Worm (Caenorhabditis elegans) whole organism, young adult: ENCODE data around the gene C34F6.7.
A peak's percentile ranks its signal among the peaks of the same experiment; 100 is the strongest.

ENCODE experiments used
- C06A6.2 ChIP-seq: fragments of 200-800 bp; sonication (Bioruptor generic); conservative IDR thresholded peaks from 2 replicates; pipeline ENCODE4 v1.3.6; 2022; ENCODE audit warnings: missing genetic modification characterization, missing compliant biosample characterization
- F57A8.1 ChIP-seq: fragments of 200-800 bp; sonication (Bioruptor generic); optimal IDR thresholded peaks from 2 replicates; lab custom pipeline; 2018; ENCODE audit warnings: mild to moderate bottlenecking, missing genetic modification characterization, moderate library complexity, missing compliant biosample characterization
- T07F8.4 ChIP-seq: sonication (generic microtip); optimal IDR thresholded peaks from 2 replicates; lab custom pipeline; 2016; ENCODE audit warnings: mild to moderate bottlenecking, missing genetic modification characterization, moderate library complexity, missing compliant biosample characterization
- T26A5.8 ChIP-seq: sonication (generic microtip); optimal IDR thresholded peaks from 2 replicates; lab custom pipeline; 2016; ENCODE audit warnings: missing genetic modification characterization, missing compliant biosample characterization
- Y56A3A.18 ChIP-seq: fragments of 200-800 bp; sonication (Bioruptor generic); IDR thresholded peaks from 2 replicates; pipeline ENCODE4 v1.3.6; 2022; ENCODE audit warnings: missing genetic modification reagents, missing genetic modification characterization, missing compliant biosample characterization
- Y79H2A.3 ChIP-seq: fragments of 200-800 bp; sonication (Bioruptor generic); conservative IDR thresholded peaks from 2 replicates; pipeline ENCODE4 v1.3.6; 2022; ENCODE audit warnings: missing genetic modification reagents, missing genetic modification characterization, missing compliant biosample characterization
- ZK185.1 ChIP-seq: sonication (generic microtip); optimal IDR thresholded peaks from 2 replicates; lab custom pipeline; 2016; ENCODE audit warnings: mild to moderate bottlenecking, missing genetic modification characterization, missing compliant biosample characterization; ENCODE audit not compliant: poor library complexity, severe bottlenecking
- ama-1 ChIP-seq, 3 experiments: fragments of 150-350 bp in 1 of 3; sonication (generic microtip) in 2 of 3; optimal IDR thresholded peaks; 2 replicates each; lab custom pipeline; 2014 to 2018; ENCODE audit warnings: missing biosample characterization in 2 of 3, missing genetic modification characterization in 2 of 3, missing genetic modification reagents in 2 of 3
- aptf-2 ChIP-seq: fragments of 200-800 bp; sonication (Bioruptor generic); conservative IDR thresholded peaks from 2 replicates; pipeline ENCODE4 v1.3.6; 2022; ENCODE audit warnings: missing genetic modification reagents, missing genetic modification characterization, missing compliant biosample characterization
- aptf-3 ChIP-seq: fragments of 200-800 bp; sonication (Bioruptor generic); IDR thresholded peaks from 2 replicates; pipeline ENCODE4 v1.3.6; 2022; ENCODE audit warnings: missing genetic modification characterization, missing compliant biosample characterization
- attf-6 ChIP-seq: fragments of 200-800 bp; sonication (Bioruptor generic); IDR thresholded peaks from 2 replicates; pipeline ENCODE4 v1.3.6; 2022; ENCODE audit warnings: missing genetic modification reagents, missing genetic modification characterization, missing compliant biosample characterization
- bed-1 ChIP-seq: fragments of 200-800 bp; sonication (Bioruptor generic); IDR thresholded peaks from 2 replicates; pipeline ENCODE4 v1.3.6; 2022; ENCODE audit warnings: missing genetic modification reagents, missing genetic modification characterization, missing compliant biosample characterization
- dpff-1 ChIP-seq: sonication (generic microtip); optimal IDR thresholded peaks from 2 replicates; lab custom pipeline; 2017; ENCODE audit warnings: mild to moderate bottlenecking, missing genetic modification characterization, missing compliant biosample characterization
- dpl-1 ChIP-seq: fragments of 150-350 bp; optimal IDR thresholded peaks from 2 replicates; lab custom pipeline; 2014; ENCODE audit warnings: missing biosample characterization, missing genetic modification reagents, missing genetic modification characterization
- efl-1 ChIP-seq: fragments of 150-350 bp; optimal IDR thresholded peaks from 2 replicates; lab custom pipeline; 2014; ENCODE audit warnings: missing biosample characterization, missing genetic modification reagents, missing genetic modification characterization
- egl-18 ChIP-seq: fragments of 200-800 bp; sonication (Bioruptor generic); IDR thresholded peaks from 2 replicates; pipeline ENCODE4 v1.3.6; 2022; ENCODE audit warnings: missing genetic modification reagents, missing genetic modification characterization, missing compliant biosample characterization
- hlh-12 ChIP-seq: sonication (generic microtip); optimal IDR thresholded peaks from 2 replicates; lab custom pipeline; 2016; ENCODE audit warnings: missing genetic modification characterization, missing compliant biosample characterization
- hlh-26 ChIP-seq: fragments of 200-800 bp; sonication (Bioruptor generic); conservative IDR thresholded peaks from 2 replicates; pipeline ENCODE4 v1.3.6; 2022; ENCODE audit warnings: missing genetic modification reagents, missing genetic modification characterization, missing compliant biosample characterization
- hmg-1.2 ChIP-seq: fragments of 200-800 bp; sonication (Bioruptor generic); IDR thresholded peaks from 2 replicates; pipeline ENCODE4 v1.3.6; 2022; ENCODE audit warnings: missing genetic modification reagents, missing genetic modification characterization, missing compliant biosample characterization
- hrde-1 ChIP-seq: sonication (generic microtip); optimal IDR thresholded peaks from 2 replicates; lab custom pipeline; 2016; ENCODE audit warnings: missing genetic modification characterization, mild to moderate bottlenecking, missing compliant biosample characterization, moderate library complexity, missing genotype, missing genetic modification reagents, borderline replicate concordance
- let-526 ChIP-seq: fragments of 200-800 bp; sonication (Bioruptor generic); IDR thresholded peaks from 2 replicates; pipeline ENCODE4 v1.3.6; 2022; ENCODE audit warnings: missing genetic modification reagents, missing genetic modification characterization, missing compliant biosample characterization
- let-607 ChIP-seq, 2 experiments: fragments of 200-800 bp in 1 of 2; sonication (Bioruptor generic) in 1 of 2; sonication (generic microtip) in 1 of 2; optimal IDR thresholded peaks; 2 replicates each; lab custom pipeline; 2016 to 2018; ENCODE audit warnings: mild to moderate bottlenecking in 2 of 2, missing compliant biosample characterization in 2 of 2, missing genetic modification characterization in 2 of 2, moderate library complexity in 2 of 2, missing genotype in 1 of 2
- lin-40 ChIP-seq: sonication (generic microtip); optimal IDR thresholded peaks from 2 replicates; lab custom pipeline; 2016; ENCODE audit warnings: missing genetic modification characterization, mild to moderate bottlenecking, missing compliant biosample characterization, missing genotype, missing genetic modification reagents
- lin-54 ChIP-seq: fragments of 200-800 bp; sonication (Bioruptor generic); optimal IDR thresholded peaks from 2 replicates; lab custom pipeline; 2018; ENCODE audit warnings: mild to moderate bottlenecking, missing genetic modification characterization, missing compliant biosample characterization
- lir-1 ChIP-seq: fragments of 200-800 bp; sonication (Bioruptor generic); conservative IDR thresholded peaks from 2 replicates; pipeline ENCODE4 v1.3.6; 2022; ENCODE audit warnings: missing genetic modification reagents, missing genetic modification characterization, missing compliant biosample characterization
- lsl-1 ChIP-seq: fragments of 200-800 bp; sonication (Bioruptor generic); optimal IDR thresholded peaks from 2 replicates; lab custom pipeline; 2018; ENCODE audit warnings: mild to moderate bottlenecking, missing genetic modification characterization, moderate library complexity, missing compliant biosample characterization
- madf-6 ChIP-seq: fragments of 200-800 bp; sonication (Bioruptor generic); IDR thresholded peaks from 2 replicates; pipeline ENCODE4 v1.3.6; 2022; ENCODE audit warnings: missing genetic modification reagents, missing genetic modification characterization, missing compliant biosample characterization
- nfya-1 ChIP-seq: sonication (generic microtip); optimal IDR thresholded peaks from 2 replicates; lab custom pipeline; 2017; ENCODE audit warnings: antibody characterized with exemption, missing compliant biosample characterization, missing genetic modification characterization, borderline replicate concordance; ENCODE audit not compliant: insufficient read depth
- nhr-179 ChIP-seq: sonication (generic microtip); optimal IDR thresholded peaks from 2 replicates; lab custom pipeline; 2016; ENCODE audit warnings: mild to moderate bottlenecking, missing genetic modification characterization, missing compliant biosample characterization
- nhr-90 ChIP-seq: sonication (generic microtip); optimal IDR thresholded peaks from 2 replicates; lab custom pipeline; 2016; ENCODE audit warnings: missing genotype, mild to moderate bottlenecking, missing genetic modification characterization, missing compliant biosample characterization
- pbrm-1 ChIP-seq: fragments of 200-800 bp; sonication (Bioruptor generic); IDR thresholded peaks from 2 replicates; pipeline ENCODE4 v1.3.6; 2022; ENCODE audit warnings: missing genetic modification reagents, missing genetic modification characterization, missing compliant biosample characterization
- pha-4 ChIP-seq: fragments of 150-350 bp; sonication (generic microtip); optimal IDR thresholded peaks from 2 replicates; lab custom pipeline; 2014; ENCODE audit warnings: missing biosample characterization, missing genetic modification reagents, missing genetic modification characterization
- rcor-1 ChIP-seq: fragments of 200-800 bp; sonication (Bioruptor generic); IDR thresholded peaks from 2 replicates; pipeline ENCODE4 v1.3.6; 2022; ENCODE audit warnings: missing genetic modification reagents, missing genetic modification characterization, missing compliant biosample characterization
- rec-8 ChIP-seq, 2 experiments: sonication (generic microtip); optimal IDR thresholded peaks; 2 replicates each; lab custom pipeline; 2016; ENCODE audit warnings: mild to moderate bottlenecking in 2 of 2, missing genetic modification characterization in 2 of 2, missing genetic modification reagents in 2 of 2, missing genotype in 2 of 2, missing biosample characterization in 1 of 2, missing compliant biosample characterization in 1 of 2, moderate library complexity in 1 of 2
- repo-1 ChIP-seq: sonication (generic microtip); optimal IDR thresholded peaks from 2 replicates; lab custom pipeline; 2017; ENCODE audit warnings: mild to moderate bottlenecking, missing genetic modification characterization, missing compliant biosample characterization
- rpc-1 ChIP-seq, 2 experiments: fragments of 150-350 bp in 1 of 2; sonication (generic microtip) in 1 of 2; optimal IDR thresholded peaks; 2 replicates each; lab custom pipeline; 2014 to 2018; ENCODE audit warnings: missing biosample characterization in 1 of 2, missing genetic modification characterization in 1 of 2, missing genetic modification reagents in 1 of 2, missing genotype in 1 of 2
- snpc-4 ChIP-seq, 5 experiments: fragments of 150-350 bp in 1 of 5; sonication (generic microtip) in 4 of 5; optimal IDR thresholded peaks; 2 replicates each; lab custom pipeline; 2014 to 2018; ENCODE audit warnings: missing genetic modification characterization in 5 of 5, missing biosample characterization in 3 of 5, antibody characterized with exemption in 2 of 5, mild to moderate bottlenecking in 2 of 5, missing compliant biosample characterization in 2 of 5, missing genotype in 2 of 5, moderate library complexity in 2 of 5, missing genetic modification reagents in 1 of 5
- tlf-1 ChIP-seq: fragments of 200-800 bp; sonication (Bioruptor generic); optimal IDR thresholded peaks from 2 replicates; lab custom pipeline; 2018; ENCODE audit warnings: mild to moderate bottlenecking, missing genetic modification characterization, missing compliant biosample characterization
- unc-130 ChIP-seq: sonication (generic microtip); optimal IDR thresholded peaks from 2 replicates; lab custom pipeline; 2016; ENCODE audit warnings: missing genetic modification reagents, missing genetic modification characterization, missing compliant biosample characterization
- zim-3 ChIP-seq: sonication (generic microtip); optimal IDR thresholded peaks from 2 replicates; lab custom pipeline; 2017; ENCODE audit warnings: mild to moderate bottlenecking, missing genetic modification characterization, moderate library complexity, missing compliant biosample characterization
- ztf-18 ChIP-seq: sonication (generic microtip); optimal IDR thresholded peaks from 2 replicates; lab custom pipeline; 2016; ENCODE audit warnings: missing genotype, mild to moderate bottlenecking, missing genetic modification characterization, missing compliant biosample characterization
- ztf-25 ChIP-seq: fragments of 200-800 bp; sonication (Bioruptor generic); IDR thresholded peaks from 2 replicates; pipeline ENCODE4 v1.3.6; 2022; ENCODE audit warnings: missing genetic modification reagents, missing genetic modification characterization, missing compliant biosample characterization
- ztf-28 ChIP-seq: fragments of 200-800 bp; sonication (Bioruptor generic); IDR thresholded peaks from 2 replicates; pipeline ENCODE4 v1.3.6; 2022; ENCODE audit warnings: missing genetic modification reagents, missing genetic modification characterization, missing compliant biosample characterization
- ztf-3 ChIP-seq: fragments of 200-800 bp; sonication (Bioruptor generic); optimal IDR thresholded peaks from 2 replicates; lab custom pipeline; 2018; ENCODE audit warnings: mild to moderate bottlenecking, missing genetic modification characterization, missing compliant biosample characterization

Gene C34F6.7

DNA sequence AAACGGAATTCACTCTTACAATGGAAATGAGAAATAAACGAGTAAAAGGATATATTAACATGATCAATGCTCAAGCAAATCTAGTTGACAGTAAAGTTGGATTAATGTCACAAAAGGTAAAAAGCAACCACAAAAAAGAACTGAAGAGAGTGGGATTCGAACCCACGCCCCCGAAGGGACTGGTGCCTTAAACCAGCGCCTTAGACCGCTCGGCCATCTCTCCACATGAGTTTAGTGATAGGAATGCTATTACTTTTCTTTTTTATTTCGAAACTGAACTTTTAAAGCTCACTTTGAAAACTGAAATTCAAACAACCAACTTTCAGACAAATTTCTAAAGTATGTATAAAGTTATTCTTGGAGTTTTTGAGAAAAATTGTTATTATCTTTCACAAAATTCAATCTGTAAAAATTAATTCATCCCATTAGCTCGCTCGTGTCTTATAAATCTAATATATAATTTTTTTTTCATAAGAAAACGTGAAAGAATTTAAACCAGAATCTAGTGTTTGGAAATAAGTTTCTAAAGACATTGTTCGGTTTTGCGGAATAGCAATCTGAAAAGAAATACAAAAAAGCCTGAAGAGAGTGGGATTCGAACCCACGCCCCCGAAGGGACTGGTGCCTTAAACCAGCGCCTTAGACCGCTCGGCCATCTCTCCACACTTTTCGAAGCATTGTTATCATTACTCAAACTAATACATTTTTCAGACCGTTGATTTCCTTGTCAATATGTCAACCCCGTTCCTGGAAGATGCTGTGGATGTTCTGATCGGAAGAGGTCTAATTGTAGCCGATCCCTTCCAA, 52.3 kb downstream of the C34F6.7 start (continued):
- TF ChIP-seq dpl-1 (GFP tag; lab: Kevin White, UChicago) = no peak
- peak; percentile 38; the same call in 1 of the 2 replicates for TF ChIP-seq hmg-1.2 (GFP tag; lab: Robert Waterston, UW)
- TF ChIP-seq let-526 (GFP tag; lab: Robert Waterston, UW) = no peak
- TF ChIP-seq repo-1 (tag; lab: Kevin White, UChicago) = no peak
- no peak for TF ChIP-seq nfya-1 (tag; lab: Kevin White, UChicago)
- no peak for TF ChIP-seq egl-18 (GFP tag; lab: Robert Waterston, UW)
- TF ChIP-seq madf-6 = no peak
- no peak for TF ChIP-seq lir-1 (GFP tag; lab: Robert Waterston, UW)
- no peak for TF ChIP-seq lsl-1 (GFP tag; lab: Kevin White, UChicago)
- peak; percentile 38 to 47 for TF ChIP-seq rec-8 (tag; optimal IDR thresholded peaks at IDR 0.05; lab: Kevin White, UChicago)
- TF ChIP-seq aptf-3 = peak; percentile 51; the same call in 1 of the 2 replicates
- TF ChIP-seq hrde-1 = peak; percentile 68
- no peak for TF ChIP-seq F57A8.1 (GFP tag; lab: Kevin White, UChicago)
- TF ChIP-seq nhr-90 (tag; lab: Kevin White, UChicago) = peak; percentile 62
- TF ChIP-seq dpff-1 (tag; lab: Kevin White, UChicago) = no peak
- peak; percentile 66 for TF ChIP-seq ZK185.1 (tag; lab: Kevin White, UChicago)
- 0 out of 2 replicates have a peak, but pooled peaks have one; percentile 61 for TF ChIP-seq ztf-25 (GFP tag; lab: Robert Waterston, UW)
- TF ChIP-seq pbrm-1 (GFP tag; lab: Robert Waterston, UW) = peak; percentile 80
- no peak for TF ChIP-seq ztf-3 (GFP tag; lab: Kevin White, UChicago)
- 0 out of 2 replicates have a peak, but pooled peaks have one; percentile 32 for TF ChIP-seq ztf-28
- TF ChIP-seq bed-1 (GFP tag; lab: Robert Waterston, UW) = no peak
- no peak for TF ChIP-seq pha-4 (tag; lab: Kevin White, UChicago)
- no peak for TF ChIP-seq hlh-12 (tag; lab: Kevin White, UChicago)
- TF ChIP-seq Y79H2A.3 (GFP tag; lab: Robert Waterston, UW) = no peak
- peak; percentile 46 for TF ChIP-seq T07F8.4 (tag; lab: Kevin White, UChicago)
- TF ChIP-seq unc-130 (GFP tag; lab: Kevin White, UChicago) = no peak
- TF ChIP-seq rcor-1 = peak; percentile 38; the same call in 1 of the 2 replicates
- TF ChIP-seq rpc-1 (optimal IDR thresholded peaks at IDR 0.05; lab: Kevin White, UChicago) = peak; percentile 85
- peak; percentile 86 for TF ChIP-seq rpc-1 (tag; optimal IDR thresholded peaks at IDR 0.05; lab: Kevin White, UChicago)
- no peak for TF ChIP-seq lin-40 (tag; lab: Kevin White, UChicago)
- no peak for TF ChIP-seq snpc-4 (GFP tag; optimal IDR thresholded peaks at IDR 0.05; lab: Kevin White, UChicago)
- peak in 1 of 4 experiments; percentile 33 for TF ChIP-seq snpc-4 (tag; optimal IDR thresholded peaks at IDR 0.05; lab: Kevin White, UChicago)
- no peak for TF ChIP-seq tlf-1 (GFP tag; lab: Kevin White, UChicago)
- TF ChIP-seq efl-1 (GFP tag; lab: Kevin White, UChicago) = no peak
- TF ChIP-seq lin-54 (GFP tag; lab: Kevin White, UChicago) = no peak
- no peak for TF ChIP-seq T26A5.8 (tag; lab: Kevin White, UChicago)
- TF ChIP-seq let-607 (tag; optimal IDR thresholded peaks at IDR 0.05; lab: Kevin White, UChicago) = peak in 1 of 2 experiments; percentile 28
- no peak for TF ChIP-seq C06A6.2
- peak; percentile 62; the same call in 1 of the 2 replicates for TF ChIP-seq Y56A3A.18
- no peak for TF ChIP-seq hlh-26
- TF ChIP-seq aptf-2 (GFP tag; lab: Robert Waterston, UW) = no peak
- TF ChIP-seq ztf-18 (tag; lab: Kevin White, UChicago) = peak; percentile 52
- peak; percentile 39; the same call in 1 of the 2 replicates for TF ChIP-seq attf-6 (GFP tag; lab: Robert Waterston, UW)
- peak; percentile 18 for TF ChIP-seq zim-3 (tag; lab: Kevin White, UChicago)
- TF ChIP-seq nhr-179 (tag; lab: Kevin White, UChicago) = peak; percentile 78
- no peak for TF ChIP-seq ama-1 (optimal IDR thresholded peaks at IDR 0.05; lab: Kevin White, UChicago)
- TF ChIP-seq ama-1 (GFP tag; optimal IDR thresholded peaks at IDR 0.05; lab: Kevin White, UChicago) = peak in 1 of 2 experiments; percentile 55
